Fruit fly (Drosophila melanogaster): ENCODE measurements around the gene RYa-R.

The RYa-R gene

DNA sequence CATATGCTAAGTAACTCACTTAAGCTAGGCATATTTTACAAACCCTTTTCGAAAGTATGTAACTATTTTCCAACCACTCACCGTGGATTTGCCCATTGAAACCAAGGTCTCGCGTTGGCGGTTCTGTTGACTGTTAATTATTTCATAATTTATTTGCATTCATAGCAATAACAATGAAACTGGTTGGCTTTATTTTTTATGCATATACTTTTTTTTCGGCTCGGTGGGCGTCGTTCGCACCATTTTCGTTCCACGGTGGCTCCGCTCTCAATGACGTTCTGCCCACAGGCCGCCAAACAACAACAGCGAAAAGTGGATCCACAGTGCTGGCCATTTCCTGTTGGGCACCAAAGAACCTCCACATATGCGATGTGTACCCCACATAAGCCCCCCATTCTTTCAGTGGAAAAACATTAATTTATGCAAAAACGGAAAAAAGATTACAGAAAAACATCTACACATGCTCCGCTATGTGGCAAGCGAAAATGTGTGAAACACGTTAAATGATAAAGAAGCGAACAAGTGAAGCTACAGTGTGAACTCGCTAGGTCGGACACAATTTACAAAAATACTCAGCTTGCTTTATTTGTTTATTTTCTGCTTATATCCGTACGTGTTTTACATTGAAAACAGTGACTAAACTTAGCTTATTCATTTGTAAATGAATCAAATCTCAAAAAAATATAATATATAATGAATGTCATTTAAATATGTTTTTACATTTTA lies 29.0 kb upstream of the RYa-R start (continued):
- TF ChIP-seq B-H1 (GFP tag; IDR thresholded peaks at IDR 0.05) = peak; percentile 37
- TF ChIP-seq hkb (optimal IDR thresholded peaks at IDR 0.05) = no peak
- peak; percentile 46 for TF ChIP-seq hkb (GFP tag; IDR thresholded peaks at IDR 0.05)
- TF ChIP-seq bab2 (GFP tag; optimal IDR thresholded peaks at IDR 0.05) = no peak
- no peak for TF ChIP-seq sim (GFP tag; IDR thresholded peaks at IDR 0.05)
- peak; percentile 9 for TF ChIP-seq lbe (GFP tag; optimal IDR thresholded peaks at IDR 0.05)
- TF ChIP-seq B-H2 (GFP tag; optimal IDR thresholded peaks at IDR 0.05) = no peak
- no peak for TF ChIP-seq h (optimal IDR thresholded peaks at IDR 0.05)
- 0 out of 2 replicates have a peak, but pooled peaks have one; percentile 5 for TF ChIP-seq CG9932 (GFP tag; IDR thresholded peaks at IDR 0.05)
- TF ChIP-seq ranshi (GFP tag; IDR thresholded peaks at IDR 0.05) = peak; percentile 32; the same call in 1 of the 2 replicates
- TF ChIP-seq trem (tag; optimal IDR thresholded peaks at IDR 0.05) = no peak
- no peak for TF ChIP-seq CG18764 (GFP tag; optimal IDR thresholded peaks at IDR 0.05)
- TF ChIP-seq CG7839 (tag; optimal IDR thresholded peaks at IDR 0.05) = peak; percentile 43
- no peak for TF ChIP-seq Lpt (GFP tag; optimal IDR thresholded peaks at IDR 0.05)
- 0 out of 3 replicates have a peak, but pooled peaks have one; percentile 10 for TF ChIP-seq CG17361 (GFP tag; IDR thresholded peaks at IDR 0.05)
- TF ChIP-seq CG2712 (tag; optimal IDR thresholded peaks at IDR 0.05) = peak; percentile 16
- TF ChIP-seq crp (GFP tag; optimal IDR thresholded peaks at IDR 0.05) = no peak
- peak; percentile 34; the same call in 1 of the 3 replicates for TF ChIP-seq CG11456 (GFP tag; IDR thresholded peaks at IDR 0.05)
- no peak for TF ChIP-seq CG10654 (GFP tag; optimal IDR thresholded peaks at IDR 0.05)
- TF ChIP-seq CG17385 (GFP tag; optimal IDR thresholded peaks at IDR 0.05) = peak; percentile 16
- no peak for TF ChIP-seq tna (GFP tag; IDR thresholded peaks at IDR 0.05; ENCODE audit: partially characterized antibody)
- TF ChIP-seq tap (tag; optimal IDR thresholded peaks at IDR 0.05) = peak; percentile 29
- TF ChIP-seq CG18619 (GFP tag; optimal IDR thresholded peaks at IDR 0.05) = peak; percentile 42
- peak; percentile 67 for TF ChIP-seq Drgx (GFP tag; IDR thresholded peaks at IDR 0.05)
- 0 out of 2 replicates have a peak, but pooled peaks have one; percentile 14 for TF ChIP-seq peb (GFP tag; IDR thresholded peaks at IDR 0.05)
- no peak for TF ChIP-seq al (GFP tag; IDR thresholded peaks at IDR 0.05)
- peak; percentile 35 for TF ChIP-seq nmo (GFP tag; optimal IDR thresholded peaks at IDR 0.05)
- TF ChIP-seq H15 (GFP tag; IDR thresholded peaks at IDR 0.05) = 0 out of 3 replicates have a peak, but pooled peaks have one; percentile 12
- TF ChIP-seq CG31441 (GFP tag; IDR thresholded peaks at IDR 0.05) = 0 out of 2 replicates have a peak, but pooled peaks have one; percentile 7
- TF ChIP-seq sob (GFP tag; IDR thresholded peaks at IDR 0.05) = peak; percentile 25; the same call in 1 of the 2 replicates
- peak; percentile 45 for TF ChIP-seq CG14667 (GFP tag; IDR thresholded peaks at IDR 0.05)
- 0 out of 3 replicates have a peak, but pooled peaks have one; percentile 10 for TF ChIP-seq gce (GFP tag; IDR thresholded peaks at IDR 0.05)
- TF ChIP-seq CG34376 (GFP tag; optimal IDR thresholded peaks at IDR 0.05) = no peak
- no peak for TF ChIP-seq Six4 (GFP tag; optimal IDR thresholded peaks at IDR 0.05)
- 0 out of 2 replicates have a peak, but pooled peaks have one; percentile 30 for TF ChIP-seq ttk (GFP tag; IDR thresholded peaks at IDR 0.05)
- TF ChIP-seq CG4282 (GFP tag; optimal IDR thresholded peaks at IDR 0.05) = peak; percentile 59
- TF ChIP-seq CG18599 (GFP tag; optimal IDR thresholded peaks at IDR 0.05) = peak; percentile 19
- TF ChIP-seq cato (GFP tag; optimal IDR thresholded peaks at IDR 0.05; ENCODE audit: borderline replicate concordance) = no peak
- TF ChIP-seq CG1603 (tag; optimal IDR thresholded peaks at IDR 0.05) = peak; percentile 2
- peak in 1 of 2 experiments; percentile 51 for TF ChIP-seq Hr51 (GFP tag; optimal IDR thresholded peaks at IDR 0.05)
- TF ChIP-seq CG3281 (GFP tag; optimal IDR thresholded peaks at IDR 0.05) = no peak
- TF ChIP-seq Eip74EF (GFP tag; optimal IDR thresholded peaks at IDR 0.05) = peak in 1 of 2 experiments; percentile 25
- TF ChIP-seq CG15601 (tag; optimal IDR thresholded peaks at IDR 0.05) = no peak
- TF ChIP-seq Med (GFP tag) = peak; percentile 87
- peak; percentile 9; the same call in 1 of the 2 replicates for TF ChIP-seq CG11696 (GFP tag; IDR thresholded peaks at IDR 0.05)
- TF ChIP-seq vvl (GFP tag; IDR thresholded peaks at IDR 0.05) = peak; percentile 67
- no peak for TF ChIP-seq CG15696 (tag; optimal IDR thresholded peaks at IDR 0.05)
- peak; percentile 51; the same call in 1 of the 3 replicates for TF ChIP-seq zfh1 (GFP tag; IDR thresholded peaks at IDR 0.05)
- no peak for TF ChIP-seq ash1 (GFP tag; optimal IDR thresholded peaks at IDR 0.05)

Measured in whole organism, embryonic.